Fruit fly (Drosophila melanogaster): ENCODE results near the gene Sgt.

Gene Sgt

DNA sequence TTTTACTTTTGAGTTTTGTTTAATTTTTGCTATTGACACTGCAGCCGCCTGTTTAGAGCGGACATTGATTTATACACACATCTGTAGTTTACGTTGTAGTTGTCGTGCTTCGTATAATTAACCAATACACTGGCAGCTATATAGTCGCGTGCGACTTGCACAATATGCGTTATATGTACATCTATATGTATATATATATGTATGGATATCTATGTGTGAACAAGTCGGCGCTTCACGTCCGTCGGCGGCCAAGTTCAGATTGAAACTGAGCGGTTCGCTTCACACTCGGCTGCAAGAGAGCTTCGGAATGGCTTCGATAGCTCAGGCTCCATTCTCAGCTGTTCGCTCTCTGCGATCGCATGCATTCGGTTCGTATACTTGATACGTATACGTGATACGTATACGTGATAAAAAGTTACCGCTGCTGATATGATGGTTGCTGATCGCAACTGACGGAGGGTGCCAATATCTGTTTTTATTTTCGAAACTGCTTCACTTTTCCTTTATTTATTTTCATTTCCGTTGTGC, 43.4 kb upstream of the Sgt start (continued):
- no peak for TF ChIP-seq zen (tag; optimal IDR thresholded peaks at IDR 0.05)
- peak; percentile 98 for TF ChIP-seq chinmo (GFP tag; IDR thresholded peaks at IDR 0.05; ENCODE audit: partially characterized antibody)

- TF ChIP-seq lab (GFP tag; optimal IDR thresholded peaks at IDR 0.05) = peak; percentile 95
- no peak for TF ChIP-seq CG8478 (optimal IDR thresholded peaks at IDR 0.05)
- peak; percentile 94 for TF ChIP-seq CG3281 (GFP tag; optimal IDR thresholded peaks at IDR 0.05)
- peak; percentile 92 for TF ChIP-seq peb (GFP tag; IDR thresholded peaks at IDR 0.05)
- TF ChIP-seq CG33557 (GFP tag; optimal IDR thresholded peaks at IDR 0.05) = peak; percentile 81
- peak; percentile 99 for TF ChIP-seq Sox100B (GFP tag; optimal IDR thresholded peaks at IDR 0.05)
- TF ChIP-seq CG9932 (GFP tag; IDR thresholded peaks at IDR 0.05) = peak; percentile 75
- TF ChIP-seq Myb (GFP tag; optimal IDR thresholded peaks at IDR 0.05) = peak; percentile 39
- peak in 1 of 2 experiments; percentile 44 for TF ChIP-seq crp (GFP tag; optimal IDR thresholded peaks at IDR 0.05)
- peak; percentile 55 for TF ChIP-seq Taf1 (GFP tag; IDR thresholded peaks at IDR 0.05)
- TF ChIP-seq D19A (tag; optimal IDR thresholded peaks at IDR 0.05) = peak; percentile 81
- TF ChIP-seq Doc3 (GFP tag; IDR thresholded peaks at IDR 0.05; ENCODE audit: partially characterized antibody) = no peak
- TF ChIP-seq Ada2b (GFP tag; IDR thresholded peaks at IDR 0.05) = peak; percentile 94
- TF ChIP-seq CG3995 (GFP tag; optimal IDR thresholded peaks at IDR 0.05) = peak; percentile 55
- peak; percentile 99 for TF ChIP-seq Sox102F (GFP tag; optimal IDR thresholded peaks at IDR 0.05)
- TF ChIP-seq cad (GFP tag; optimal IDR thresholded peaks at IDR 0.05) = no peak
- TF ChIP-seq gcm2 (GFP tag; optimal IDR thresholded peaks at IDR 0.05) = no peak
- peak; percentile 25 for TF ChIP-seq Hey (tag; optimal IDR thresholded peaks at IDR 0.05)
- peak; percentile 73 to 97 for TF ChIP-seq bsh (GFP tag; optimal IDR thresholded peaks at IDR 0.05)
- peak; percentile 16; the same call in 1 of the 3 replicates for TF ChIP-seq CG2199 (GFP tag; IDR thresholded peaks at IDR 0.05)
- peak; percentile 84 for TF ChIP-seq nmo (GFP tag; optimal IDR thresholded peaks at IDR 0.05)
- TF ChIP-seq CG13624 (GFP tag; optimal IDR thresholded peaks at IDR 0.05) = no peak
- TF ChIP-seq kah (GFP tag; optimal IDR thresholded peaks at IDR 0.05) = peak; percentile 95
- TF ChIP-seq so (GFP tag; IDR thresholded peaks at IDR 0.05) = peak; percentile 96
- TF ChIP-seq CG14441 (GFP tag; IDR thresholded peaks at IDR 0.05) = peak; percentile 91
- TF ChIP-seq CG9437 (GFP tag; optimal IDR thresholded peaks at IDR 0.05) = peak; percentile 96
- no peak for TF ChIP-seq tll (GFP tag; optimal IDR thresholded peaks at IDR 0.05)
- TF ChIP-seq CG17359 (tag; optimal IDR thresholded peaks at IDR 0.05) = peak; percentile 98
- TF ChIP-seq Hr51 (GFP tag; optimal IDR thresholded peaks at IDR 0.05) = peak; percentile 5 to 97
- no peak for TF ChIP-seq pan (optimal IDR thresholded peaks at IDR 0.05)
- peak in 1 of 2 experiments; percentile 96 for TF ChIP-seq pan (GFP tag; optimal IDR thresholded peaks at IDR 0.05 in 1 of 2, IDR thresholded peaks at IDR 0.05 in 1 of 2)
- TF ChIP-seq pzg (GFP tag; optimal IDR thresholded peaks at IDR 0.05) = no peak
- TF ChIP-seq crol (GFP tag; IDR thresholded peaks at IDR 0.05) = peak; percentile 97
- TF ChIP-seq her (GFP tag; optimal IDR thresholded peaks at IDR 0.05) = no peak
- TF ChIP-seq Deaf1 (tag; optimal IDR thresholded peaks at IDR 0.05) = peak; percentile 89
- TF ChIP-seq CG12219 (GFP tag; optimal IDR thresholded peaks at IDR 0.05) = peak; percentile 89
- TF ChIP-seq Gsc (GFP tag; IDR thresholded peaks at IDR 0.05) = peak; percentile 88
- TF ChIP-seq CG6272 (GFP tag; IDR thresholded peaks at IDR 0.05) = peak; percentile 90
- peak; percentile 16 for TF ChIP-seq trh (GFP tag; optimal IDR thresholded peaks at IDR 0.05)
- TF ChIP-seq Bgb (GFP tag; IDR thresholded peaks at IDR 0.05; ENCODE audit: partially characterized antibody) = no peak; the same call in 1 of the 2 replicates
- peak; percentile 53 for TF ChIP-seq oc (tag; optimal IDR thresholded peaks at IDR 0.05)
- TF ChIP-seq sqz (GFP tag; optimal IDR thresholded peaks at IDR 0.05) = peak; percentile 96
- TF ChIP-seq Poxn (GFP tag; IDR thresholded peaks at IDR 0.05) = peak; percentile 51; the same call in 1 of the 2 replicates
- TF ChIP-seq CG9817 (tag; optimal IDR thresholded peaks at IDR 0.05) = peak; percentile 85
These were observed 41.4 kb upstream of the Sgt start for dm6 chr2L:17429788-17430587.
